Worm (Caenorhabditis elegans) whole organism, L4 larva: ENCODE measurements around the gene pqn-67.

Experiments used
- F44E2.7 ChIP-seq: fragments of 200-800 bp; sonication (Bioruptor generic); IDR thresholded peaks from 2 replicates; pipeline ENCODE4 v2.1.2; 2022; ENCODE audit warnings: missing genetic modification characterization, missing compliant biosample characterization
- nhr-42 ChIP-seq: fragments of 200-800 bp; sonication (Bioruptor generic); IDR thresholded peaks from 2 replicates; pipeline ENCODE4 v1.3.6; 2022; ENCODE audit warnings: missing genetic modification characterization, missing compliant biosample characterization
- snpc-4 ChIP-seq: fragments of 150-350 bp; optimal IDR thresholded peaks from 2 replicates; lab custom pipeline; 2014; ENCODE audit warnings: missing biosample characterization, missing genetic modification characterization
- unc-39 ChIP-seq: sonication (generic microtip); optimal IDR thresholded peaks from 2 replicates; lab custom pipeline; 2017; ENCODE audit warnings: missing biosample characterization, missing genetic modification characterization

DNA sequence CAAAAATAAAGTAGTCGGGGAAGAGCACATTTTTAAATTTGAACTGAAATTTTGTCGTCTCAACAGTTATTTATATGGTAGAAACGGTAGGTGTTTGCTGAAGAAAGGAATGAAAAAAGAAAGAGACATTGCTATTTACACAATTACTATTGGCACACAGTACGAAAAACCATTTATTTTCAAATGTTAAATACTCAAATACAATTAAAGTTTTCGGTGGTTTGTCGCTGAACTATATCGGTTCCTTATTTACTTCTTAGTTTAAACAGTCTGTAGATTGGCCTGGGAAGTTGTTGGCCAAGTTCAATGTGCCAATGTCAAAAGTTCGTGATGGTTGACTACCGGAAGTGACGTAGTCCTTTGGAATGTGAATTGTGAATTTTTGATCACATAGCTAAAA is 20.2 kb upstream of the pqn-67 start, which contains the start of gene ttr-27:
- TF ChIP-seq unc-39 (tag; lab: Kevin White, UChicago) (no peak), F44E2.7 (GFP tag; lab: Robert Waterston, UW) (no peak), snpc-4 (tag; lab: Kevin White, UChicago) (no peak), nhr-42 (no peak)
